Fruit fly (Drosophila melanogaster) whole organism, embryonic: ENCODE data around the gene CG18081.
A peak's percentile ranks its signal among the peaks of the same experiment; 100 is the strongest.

Experiments used
- BEAF-32 ChIP-seq: fragments of 200-800 bp; sonication (Bioruptor generic); optimal IDR thresholded peaks from 3 replicates; lab custom pipeline; 2017; ENCODE audit warnings: missing biosample characterization, missing genetic modification characterization, mild to moderate bottlenecking, moderate library complexity, missing genetic modification reagents
- CG1024 ChIP-seq: fragments of 200-800 bp; sonication (Bioruptor generic); IDR thresholded peaks from 2 replicates; pipeline ENCODE4 v1.3.6; 2022; ENCODE audit warnings: missing biosample characterization, missing genetic modification characterization
- CG10431 ChIP-seq: fragments of 200-800 bp; sonication (Bioruptor generic); optimal IDR thresholded peaks from 3 replicates; lab custom pipeline; 2018; ENCODE audit warnings: missing biosample characterization, mild to moderate bottlenecking, missing genetic modification characterization
- CG10543 ChIP-seq: fragments of 200-800 bp; sonication (Bioruptor generic); optimal IDR thresholded peaks from 3 replicates; lab custom pipeline; 2017; ENCODE audit warnings: missing biosample characterization, mild to moderate bottlenecking, missing genetic modification characterization, moderate library complexity
- CG11504 ChIP-seq: fragments of 200-800 bp; sonication (Bioruptor generic); optimal IDR thresholded peaks from 3 replicates; lab custom pipeline; 2019; ENCODE audit warnings: missing biosample characterization, mild to moderate bottlenecking, missing genetic modification characterization, moderate library complexity
- CG11560 ChIP-seq: fragments of 200-800 bp; sonication (Bioruptor generic); IDR thresholded peaks from 3 replicates; pipeline ENCODE4 v1.3.6; 2022; ENCODE audit warnings: missing biosample characterization, missing genetic modification characterization
- CG13123 ChIP-seq: fragments of 200-800 bp; sonication (Bioruptor generic); optimal IDR thresholded peaks from 2 replicates; lab custom pipeline; 2016; ENCODE audit warnings: missing biosample characterization, missing genetic modification characterization
- CG13624 ChIP-seq: fragments of 200-800 bp; sonication (Bioruptor generic); optimal IDR thresholded peaks from 2 replicates; lab custom pipeline; 2016; ENCODE audit warnings: missing biosample characterization, missing genetic modification characterization
- CG14965 ChIP-seq: fragments of 200-800 bp; sonication (Bioruptor generic); optimal IDR thresholded peaks from 2 replicates; lab custom pipeline; 2016; ENCODE audit warnings: missing biosample characterization, missing genetic modification characterization, borderline replicate concordance
- CG15269 ChIP-seq: fragments of 200-800 bp; sonication (Bioruptor generic); optimal IDR thresholded peaks from 2 replicates; lab custom pipeline; 2018; ENCODE audit warnings: missing biosample characterization, mild to moderate bottlenecking, missing genetic modification characterization, moderate library complexity
- CG15514 ChIP-seq: fragments of 200-800 bp; sonication (Bioruptor generic); optimal IDR thresholded peaks from 3 replicates; lab custom pipeline; 2017; ENCODE audit warnings: missing biosample characterization, missing genetic modification characterization, mild to moderate bottlenecking, moderate library complexity, missing genetic modification reagents
- CG16815 ChIP-seq: fragments of 200-800 bp; sonication (Bioruptor generic); optimal IDR thresholded peaks from 3 replicates; lab custom pipeline; 2017; ENCODE audit warnings: missing biosample characterization, mild to moderate bottlenecking, missing genetic modification characterization
- CG18764 ChIP-seq: fragments of 200-800 bp; sonication (Bioruptor generic); optimal IDR thresholded peaks from 3 replicates; lab custom pipeline; 2016; ENCODE audit warnings: missing biosample characterization, missing genetic modification characterization
- CG2199 ChIP-seq: fragments of 200-800 bp; sonication (Bioruptor generic); IDR thresholded peaks from 3 replicates; pipeline ENCODE4 v1.3.6; 2022; ENCODE audit warnings: missing biosample characterization, missing genetic modification characterization
- CG31365 ChIP-seq: fragments of 200-800 bp; sonication (Bioruptor generic); optimal IDR thresholded peaks from 2 replicates; lab custom pipeline; 2018; ENCODE audit warnings: missing biosample characterization, mild to moderate bottlenecking, missing genetic modification characterization
- CG31388 ChIP-seq: fragments of 200-800 bp; sonication (Bioruptor generic); optimal IDR thresholded peaks from 2 replicates; lab custom pipeline; 2016; ENCODE audit warnings: missing biosample characterization, missing genetic modification characterization
- CG34376 ChIP-seq: fragments of 200-800 bp; sonication (Bioruptor generic); optimal IDR thresholded peaks from 2 replicates; lab custom pipeline; 2018; ENCODE audit warnings: missing biosample characterization, mild to moderate bottlenecking, missing genetic modification characterization
- CG4282 ChIP-seq: fragments of 200-800 bp; sonication (Bioruptor generic); optimal IDR thresholded peaks from 2 replicates; lab custom pipeline; 2016; ENCODE audit warnings: missing biosample characterization, missing genetic modification characterization
- CG4360 ChIP-seq: fragments of 200-800 bp; sonication (Bioruptor generic); IDR thresholded peaks from 2 replicates; pipeline ENCODE4 v1.3.6; 2022; ENCODE audit warnings: missing biosample characterization, missing genetic modification characterization
- CG4404 ChIP-seq: fragments of 200-800 bp; sonication (Bioruptor generic); IDR thresholded peaks from 2 replicates; pipeline ENCODE4 v1.3.6; 2022; ENCODE audit warnings: missing biosample characterization, missing genetic modification characterization
- CG6654 ChIP-seq: fragments of 200-800 bp; sonication (Bioruptor generic); optimal IDR thresholded peaks from 2 replicates; lab custom pipeline; 2017; ENCODE audit warnings: missing biosample characterization, mild to moderate bottlenecking, missing genetic modification characterization
- CG7271 ChIP-seq: fragments of 200-800 bp; sonication (Bioruptor generic); optimal IDR thresholded peaks from 2 replicates; lab custom pipeline; 2018; ENCODE audit warnings: missing biosample characterization, mild to moderate bottlenecking, missing genetic modification characterization, moderate library complexity
- CG8359 ChIP-seq: fragments of 200-800 bp; sonication (Bioruptor generic); optimal IDR thresholded peaks from 2 replicates; lab custom pipeline; 2017; ENCODE audit warnings: missing biosample characterization, mild to moderate bottlenecking, missing genetic modification characterization, borderline replicate concordance
- CG8765 ChIP-seq: fragments of 200-800 bp; sonication (Bioruptor generic); IDR thresholded peaks from 2 replicates; pipeline ENCODE4 v1.3.6; 2022; ENCODE audit warnings: missing biosample characterization, missing genetic modification characterization
- CHES-1-like ChIP-seq: fragments of 200-800 bp; sonication (Bioruptor generic); optimal IDR thresholded peaks from 2 replicates; lab custom pipeline; 2016; ENCODE audit warnings: missing biosample characterization, missing genetic modification characterization
- CTCF ChIP-seq: fragments of 200-800 bp; sonication (Bioruptor generic); optimal IDR thresholded peaks from 2 replicates; lab custom pipeline; 2017; ENCODE audit warnings: missing biosample characterization, mild to moderate bottlenecking, missing genetic modification characterization, moderate library complexity
- D ChIP-seq, 2 experiments: fragments of 200-800 bp in 1 of 2; fragments of >200 bp in 1 of 2; sonication (Bioruptor generic) in 1 of 2; optimal IDR thresholded peaks; 2 replicates in 1 of 2; 3 replicates in 1 of 2; lab custom pipeline; 2017; ENCODE audit warnings: mild to moderate bottlenecking in 1 of 2, missing biosample characterization in 1 of 2, missing genetic modification characterization in 1 of 2, missing genetic modification reagents in 1 of 2
- D19A ChIP-seq: fragments of 200-800 bp; optimal IDR thresholded peaks from 3 replicates; lab custom pipeline; 2019; ENCODE audit warnings: missing biosample characterization, mild to moderate bottlenecking, missing genetic modification characterization, moderate library complexity
- Deaf1 ChIP-seq: fragments of 200-800 bp; optimal IDR thresholded peaks from 3 replicates; lab custom pipeline; 2019; ENCODE audit warnings: missing biosample characterization, mild to moderate bottlenecking, missing genetic modification characterization, moderate library complexity
- Ets97D ChIP-seq: fragments of 200-800 bp; sonication (Bioruptor generic); optimal IDR thresholded peaks from 3 replicates; lab custom pipeline; 2016; ENCODE audit warnings: missing biosample characterization, missing genetic modification characterization
- Hey ChIP-seq: fragments of 200-800 bp; sonication (Bioruptor generic); optimal IDR thresholded peaks from 3 replicates; lab custom pipeline; 2018; ENCODE audit warnings: missing biosample characterization, mild to moderate bottlenecking, missing genetic modification characterization
- Hr3 ChIP-seq: fragments of 200-800 bp; sonication (Bioruptor generic); optimal IDR thresholded peaks from 3 replicates; lab custom pipeline; 2016; ENCODE audit warnings: missing biosample characterization, missing genetic modification characterization
- Opbp ChIP-seq: fragments of 200-800 bp; sonication (Bioruptor generic); IDR thresholded peaks from 3 replicates; pipeline ENCODE4 v1.3.6; 2022; ENCODE audit warnings: missing biosample characterization, missing genetic modification characterization; ENCODE audit not compliant: partially characterized antibody
- Six4 ChIP-seq: fragments of 200-800 bp; sonication (Bioruptor generic); optimal IDR thresholded peaks from 2 replicates; lab custom pipeline; 2016; ENCODE audit warnings: missing biosample characterization, missing genetic modification characterization
- Sox102F ChIP-seq: fragments of 200-800 bp; sonication (Bioruptor generic); optimal IDR thresholded peaks from 2 replicates; lab custom pipeline; 2018; ENCODE audit warnings: missing biosample characterization, mild to moderate bottlenecking, missing genetic modification characterization, moderate library complexity
- abd-A ChIP-seq: fragments of 200-800 bp; sonication (Bioruptor generic); optimal IDR thresholded peaks from 3 replicates; lab custom pipeline; 2019; ENCODE audit warnings: missing biosample characterization, mild to moderate bottlenecking, missing genetic modification characterization, moderate library complexity
- az2 ChIP-seq: fragments of 200-800 bp; sonication (Bioruptor generic); optimal IDR thresholded peaks from 3 replicates; lab custom pipeline; 2016; ENCODE audit warnings: missing biosample characterization, missing genetic modification characterization
- cas ChIP-seq: fragments of 200-800 bp; sonication (Bioruptor generic); IDR thresholded peaks from 2 replicates; pipeline ENCODE4 v1.3.6; 2022; ENCODE audit warnings: missing biosample characterization, missing genetic modification characterization
- chn ChIP-seq: fragments of 200-800 bp; sonication (Bioruptor generic); optimal IDR thresholded peaks from 2 replicates; lab custom pipeline; 2016; ENCODE audit warnings: missing biosample characterization, missing genetic modification characterization
- crp ChIP-seq, 2 experiments: fragments of 200-800 bp; sonication (Bioruptor generic); optimal IDR thresholded peaks; 2 replicates in 1 of 2; 3 replicates in 1 of 2; lab custom pipeline; 2017; ENCODE audit warnings: missing biosample characterization in 2 of 2, missing genetic modification characterization in 2 of 2, mild to moderate bottlenecking in 1 of 2, moderate library complexity in 1 of 2
- fd64A ChIP-seq: fragments of 200-800 bp; sonication (Bioruptor generic); optimal IDR thresholded peaks from 3 replicates; lab custom pipeline; 2018; ENCODE audit warnings: missing biosample characterization, mild to moderate bottlenecking, missing genetic modification characterization
- ftz-f1 ChIP-seq: fragments of 200-800 bp; sonication (Bioruptor generic); optimal IDR thresholded peaks from 2 replicates; lab custom pipeline; 2016; ENCODE audit warnings: missing biosample characterization, missing genetic modification characterization
- grn ChIP-seq: fragments of 200-800 bp; sonication (Bioruptor generic); optimal IDR thresholded peaks from 3 replicates; lab custom pipeline; 2017; ENCODE audit warnings: missing biosample characterization, missing genetic modification characterization
- jigr1 ChIP-seq: fragments of 200-800 bp; sonication (Bioruptor generic); IDR thresholded peaks from 3 replicates; pipeline ENCODE4 v1.3.6; 2022; ENCODE audit warnings: missing biosample characterization, missing genetic modification characterization
- mld ChIP-seq: fragments of 200-800 bp; sonication (Bioruptor generic); IDR thresholded peaks from 3 replicates; pipeline ENCODE4 v1.3.6; 2022; ENCODE audit warnings: missing biosample characterization, missing genetic modification characterization; ENCODE audit not compliant: partially characterized antibody
- odd ChIP-seq: fragments of 200-800 bp; sonication (Bioruptor generic); optimal IDR thresholded peaks from 2 replicates; lab custom pipeline; 2017; ENCODE audit warnings: missing biosample characterization, mild to moderate bottlenecking, missing genetic modification characterization
- otp ChIP-seq: fragments of 200-800 bp; sonication (Bioruptor generic); IDR thresholded peaks from 3 replicates; pipeline ENCODE4, ENCODE4 v1.3.6; 2022; ENCODE audit warnings: missing biosample characterization, missing genetic modification characterization
- sens-2 ChIP-seq: fragments of 200-800 bp; sonication (Bioruptor generic); IDR thresholded peaks from 2 replicates; pipeline ENCODE4 v1.3.6; 2022; ENCODE audit warnings: missing biosample characterization, missing genetic modification characterization
- so ChIP-seq: fragments of 200-800 bp; sonication (Bioruptor generic); IDR thresholded peaks from 3 replicates; pipeline ENCODE4 v1.3.6; 2022; ENCODE audit warnings: missing biosample characterization, missing genetic modification characterization
- vfl ChIP-seq: fragments of 200-800 bp; sonication (Bioruptor generic); optimal IDR thresholded peaks from 2 replicates; lab custom pipeline; 2016; ENCODE audit warnings: missing biosample characterization, missing genetic modification characterization

The CG18081 gene

dm6 chr3L:15826985-15827635 is 8.1 kb downstream of the CG18081 start (continued):
- TF ChIP-seq Hr3 (GFP tag; lab: Kevin White, UChicago): peak; percentile 62
- TF ChIP-seq CG4404 (GFP tag; lab: Robert Waterston, UW): no peak
- peak; percentile 26 for TF ChIP-seq vfl (GFP tag; lab: Kevin White, UChicago)
- TF ChIP-seq chn (GFP tag; lab: Kevin White, UChicago): peak; percentile 38
- TF ChIP-seq abd-A (tag; lab: Kevin White, UChicago): no peak
- no peak for TF ChIP-seq CG6654
- TF ChIP-seq CG8765 (GFP tag; lab: Robert Waterston, UW): no peak
- TF ChIP-seq grn (GFP tag; lab: Kevin White, UChicago): no peak
- TF ChIP-seq ftz-f1 (GFP tag; lab: Kevin White, UChicago): peak; percentile 15
- no peak for TF ChIP-seq jigr1 (GFP tag; lab: Robert Waterston, UW)
- peak; percentile 84 for TF ChIP-seq D19A
- no peak for TF ChIP-seq CG11560 (tag; lab: Robert Waterston, UW)
- peak; percentile 42 for TF ChIP-seq CHES-1-like (GFP tag; lab: Kevin White, UChicago)
- TF ChIP-seq CG4360 (GFP tag; lab: Robert Waterston, UW): no peak
- TF ChIP-seq CG4282 (GFP tag; lab: Kevin White, UChicago): peak; percentile 54
- TF ChIP-seq CG31388 (GFP tag; lab: Kevin White, UChicago): no peak
- TF ChIP-seq CG10431: peak; percentile 68
- peak; percentile 59 for TF ChIP-seq CG8359 (GFP tag; lab: Kevin White, UChicago)
- peak; percentile 62 for TF ChIP-seq CG34376 (GFP tag; lab: Kevin White, UChicago)
- TF ChIP-seq Sox102F (GFP tag; lab: Kevin White, UChicago): no peak
- peak; percentile 50 for TF ChIP-seq CG31365 (tag; lab: Kevin White, UChicago)
- TF ChIP-seq Deaf1 (tag; lab: Kevin White, UChicago): peak; percentile 66
- TF ChIP-seq so (GFP tag; lab: Robert Waterston, UW): peak; percentile 29; the same call in 2 of the 3 replicates
- no peak for TF ChIP-seq CG1024 (GFP tag; lab: Robert Waterston, UW)
- peak; percentile 91 for TF ChIP-seq CG10543
- TF ChIP-seq cas: no peak
- no peak for TF ChIP-seq BEAF-32 (GFP tag; lab: Kevin White, UChicago)
- peak; percentile 68 for TF ChIP-seq az2 (GFP tag; lab: Kevin White, UChicago)
- TF ChIP-seq Hey (tag; lab: Kevin White, UChicago): peak; percentile 18
- TF ChIP-seq CTCF (GFP tag; lab: Kevin White, UChicago): no peak
- no peak for TF ChIP-seq sens-2 (GFP tag; lab: Robert Waterston, UW)
- no peak for TF ChIP-seq CG7271 (tag; lab: Kevin White, UChicago)
- TF ChIP-seq mld: no peak
- no peak for TF ChIP-seq Opbp (GFP tag; lab: Robert Waterston, UW)
- TF ChIP-seq CG13123 (GFP tag; lab: Kevin White, UChicago): peak; percentile 48
- no peak for TF ChIP-seq CG14965 (GFP tag; lab: Kevin White, UChicago)
- peak; percentile 92 for TF ChIP-seq CG15269 (tag; lab: Kevin White, UChicago)
- no peak for TF ChIP-seq Ets97D (GFP tag; lab: Kevin White, UChicago)
- peak; percentile 62 for TF ChIP-seq CG15514 (GFP tag; lab: Kevin White, UChicago)
- TF ChIP-seq CG11504 (tag; lab: Kevin White, UChicago): peak; percentile 89
- peak; percentile 52 for TF ChIP-seq CG13624 (GFP tag; lab: Kevin White, UChicago)
- peak in 1 of 2 experiments; percentile 0 for TF ChIP-seq crp (GFP tag; optimal IDR thresholded peaks at IDR 0.05; lab: Kevin White, UChicago)
- TF ChIP-seq odd: peak; percentile 84
- TF ChIP-seq otp: no peak
- peak; percentile 47 for TF ChIP-seq CG16815 (GFP tag; lab: Kevin White, UChicago)
- TF ChIP-seq CG2199 (GFP tag; lab: Robert Waterston, UW): peak; percentile 40; the same call in 1 of the 3 replicates
- TF ChIP-seq D (optimal IDR thresholded peaks at IDR 0.05; lab: Kevin White, UChicago): peak; percentile 47
- TF ChIP-seq D (GFP tag; optimal IDR thresholded peaks at IDR 0.05; lab: Kevin White, UChicago): peak; percentile 73
- TF ChIP-seq CG18764: no peak
- no peak for TF ChIP-seq fd64A (GFP tag; lab: Kevin White, UChicago)
- TF ChIP-seq Six4: peak; percentile 41
